Fruit fly (Drosophila melanogaster) whole organism, embryonic: ENCODE measurements around the gene bib.

Source experiments
- Antp ChIP-seq: fragments of 200-800 bp; sonication (Bioruptor generic); optimal IDR thresholded peaks from 3 replicates; lab custom pipeline; 2016; ENCODE audit warnings: missing biosample characterization, missing genetic modification characterization
- Atf3 ChIP-seq: fragments of 200-800 bp; sonication (Bioruptor generic); optimal IDR thresholded peaks from 3 replicates; lab custom pipeline; 2016; ENCODE audit warnings: missing biosample characterization, missing genetic modification characterization
- Bgb ChIP-seq: fragments of 200-800 bp; sonication (Bioruptor generic); IDR thresholded peaks from 2 replicates; pipeline ENCODE4 v1.3.6; 2022; ENCODE audit warnings: missing biosample characterization, missing genetic modification characterization; ENCODE audit not compliant: partially characterized antibody
- CG12219 ChIP-seq: fragments of 200-800 bp; sonication (Bioruptor generic); optimal IDR thresholded peaks from 3 replicates; lab custom pipeline; 2018; ENCODE audit warnings: missing biosample characterization, mild to moderate bottlenecking, missing genetic modification characterization
- CG12744 ChIP-seq: fragments of 200-800 bp; sonication (Bioruptor generic); optimal IDR thresholded peaks from 2 replicates; lab custom pipeline; 2016; ENCODE audit warnings: missing biosample characterization, missing genetic modification characterization
- CG1603 ChIP-seq: fragments of 200-800 bp; sonication (Bioruptor generic); optimal IDR thresholded peaks from 2 replicates; lab custom pipeline; 2019; ENCODE audit warnings: missing biosample characterization, mild to moderate bottlenecking, missing genetic modification characterization, moderate library complexity
- CG16813 ChIP-seq: fragments of 200-800 bp; sonication (Bioruptor generic); IDR thresholded peaks from 3 replicates; pipeline ENCODE4 v1.3.6; 2022; ENCODE audit warnings: missing biosample characterization, missing genetic modification characterization; ENCODE audit not compliant: partially characterized antibody
- CG16863 ChIP-seq: fragments of 200-800 bp; sonication (Bioruptor generic); optimal IDR thresholded peaks from 3 replicates; lab custom pipeline; 2016; ENCODE audit warnings: missing biosample characterization, missing genetic modification characterization
- CG17359 ChIP-seq: fragments of 200-800 bp; sonication (Bioruptor generic); optimal IDR thresholded peaks from 3 replicates; lab custom pipeline; 2018; ENCODE audit warnings: missing biosample characterization, mild to moderate bottlenecking, missing genetic modification characterization, moderate library complexity
- CG30431 ChIP-seq: fragments of 200-800 bp; sonication (Bioruptor generic); optimal IDR thresholded peaks from 2 replicates; lab custom pipeline; 2017; ENCODE audit warnings: missing biosample characterization, missing genetic modification characterization
- CG31224 ChIP-seq: fragments of 200-800 bp; sonication (Bioruptor generic); IDR thresholded peaks from 2 replicates; pipeline ENCODE4 v1.3.6; 2022; ENCODE audit warnings: missing biosample characterization, missing genetic modification characterization
- CG32772 ChIP-seq: fragments of 200-800 bp; sonication (Bioruptor generic); IDR thresholded peaks from 2 replicates; pipeline ENCODE4 v1.3.6; 2022; ENCODE audit warnings: missing biosample characterization, missing genetic modification characterization
- CG3281 ChIP-seq: fragments of 200-800 bp; sonication (Bioruptor generic); optimal IDR thresholded peaks from 3 replicates; lab custom pipeline; 2017; ENCODE audit warnings: missing biosample characterization, mild to moderate bottlenecking, missing genetic modification characterization
- CG34224 ChIP-seq: fragments of 200-800 bp; sonication (Bioruptor generic); IDR thresholded peaks from 3 replicates; pipeline ENCODE4 v1.3.6; 2022; ENCODE audit warnings: missing biosample characterization, missing genetic modification characterization; ENCODE audit not compliant: partially characterized antibody
- CG3726 ChIP-seq: fragments of 200-800 bp; sonication (Bioruptor generic); IDR thresholded peaks from 3 replicates; pipeline ENCODE4, ENCODE4 v1.3.6; 2022; ENCODE audit warnings: missing biosample characterization, missing genetic modification characterization
- CG4282 ChIP-seq: fragments of 200-800 bp; sonication (Bioruptor generic); optimal IDR thresholded peaks from 2 replicates; lab custom pipeline; 2016; ENCODE audit warnings: missing biosample characterization, missing genetic modification characterization
- CG4360 ChIP-seq: fragments of 200-800 bp; sonication (Bioruptor generic); IDR thresholded peaks from 2 replicates; pipeline ENCODE4 v1.3.6; 2022; ENCODE audit warnings: missing biosample characterization, missing genetic modification characterization
- CG4404 ChIP-seq: fragments of 200-800 bp; sonication (Bioruptor generic); IDR thresholded peaks from 2 replicates; pipeline ENCODE4 v1.3.6; 2022; ENCODE audit warnings: missing biosample characterization, missing genetic modification characterization
- CG4424 ChIP-seq: fragments of 200-800 bp; sonication (Bioruptor generic); optimal IDR thresholded peaks from 3 replicates; lab custom pipeline; 2016; ENCODE audit warnings: missing biosample characterization, missing genetic modification characterization
- CG7963 ChIP-seq: fragments of 200-800 bp; sonication (Bioruptor generic); IDR thresholded peaks from 3 replicates; pipeline ENCODE4 v1.3.6; 2022; ENCODE audit warnings: missing biosample characterization, missing genetic modification characterization; ENCODE audit not compliant: partially characterized antibody
- Deaf1 ChIP-seq: fragments of 200-800 bp; optimal IDR thresholded peaks from 3 replicates; lab custom pipeline; 2019; ENCODE audit warnings: missing biosample characterization, mild to moderate bottlenecking, missing genetic modification characterization, moderate library complexity
- Eip74EF ChIP-seq, 2 experiments: fragments of 200-800 bp in 1 of 2; fragments of >200 bp in 1 of 2; sonication (Bioruptor generic) in 1 of 2; optimal IDR thresholded peaks; 2 replicates each; lab custom pipeline; 2017 to 2019; ENCODE audit warnings: missing biosample characterization in 2 of 2, missing genetic modification characterization in 2 of 2, mild to moderate bottlenecking in 1 of 2, moderate library complexity in 1 of 2
- HLH4C ChIP-seq: fragments of 200-800 bp; sonication (Bioruptor generic); IDR thresholded peaks from 3 replicates; pipeline ENCODE4 v1.3.6; 2022; ENCODE audit warnings: missing biosample characterization, missing genetic modification characterization; ENCODE audit not compliant: partially characterized antibody
- HmgZ ChIP-seq: fragments of 200-800 bp; sonication (Bioruptor generic); optimal IDR thresholded peaks from 2 replicates; lab custom pipeline; 2018; ENCODE audit warnings: missing biosample characterization, mild to moderate bottlenecking, missing genetic modification characterization
- Med ChIP-seq: fragments of 200-800 bp; sonication (Bioruptor generic); peaks from one replicate; lab custom pipeline; 2016; ENCODE audit warnings: missing biosample characterization, missing genetic modification characterization, mild to moderate bottlenecking, inconsistent platforms, moderate library complexity
- Mes4 ChIP-seq: fragments of 200-800 bp; sonication (Bioruptor generic); optimal IDR thresholded peaks from 2 replicates; lab custom pipeline; 2016; ENCODE audit warnings: missing biosample characterization, missing genetic modification characterization
- NfI ChIP-seq: fragments of 200-800 bp; sonication (Bioruptor generic); optimal IDR thresholded peaks from 3 replicates; lab custom pipeline; 2018; ENCODE audit warnings: missing biosample characterization, mild to moderate bottlenecking, missing genetic modification characterization, moderate library complexity
- Opbp ChIP-seq: fragments of 200-800 bp; sonication (Bioruptor generic); IDR thresholded peaks from 3 replicates; pipeline ENCODE4 v1.3.6; 2022; ENCODE audit warnings: missing biosample characterization, missing genetic modification characterization; ENCODE audit not compliant: partially characterized antibody
- Ravus ChIP-seq: fragments of 200-800 bp; sonication (Bioruptor generic); IDR thresholded peaks from 2 replicates; pipeline ENCODE4 v1.3.6; 2022; ENCODE audit warnings: missing biosample characterization, missing genetic modification characterization
- Rx ChIP-seq: fragments of 200-800 bp; sonication (Bioruptor generic); IDR thresholded peaks from 2 replicates; pipeline ENCODE4 v1.3.6; 2022; ENCODE audit warnings: missing biosample characterization, missing genetic modification characterization
- Scr ChIP-seq: fragments of 200-800 bp; sonication (Bioruptor generic); IDR thresholded peaks from 2 replicates; pipeline ENCODE4 v1.3.6; 2022; ENCODE audit warnings: missing biosample characterization, missing genetic modification characterization; ENCODE audit not compliant: partially characterized antibody
- Taf1 ChIP-seq: fragments of 200-800 bp; sonication (Bioruptor generic); IDR thresholded peaks from 2 replicates; pipeline ENCODE4 v1.3.6; 2022; ENCODE audit warnings: missing biosample characterization, missing genetic modification characterization
- Xrp1 ChIP-seq: fragments of 200-800 bp; sonication (Bioruptor generic); IDR thresholded peaks from 2 replicates; pipeline ENCODE4 v1.3.6; 2022; ENCODE audit warnings: missing biosample characterization, missing genetic modification characterization
- YL-1 ChIP-seq: fragments of 200-800 bp; sonication (Bioruptor generic); optimal IDR thresholded peaks from 3 replicates; lab custom pipeline; 2017; ENCODE audit warnings: missing biosample characterization, mild to moderate bottlenecking, missing genetic modification characterization
- caup ChIP-seq: fragments of 200-800 bp; sonication (Bioruptor generic); optimal IDR thresholded peaks from 3 replicates; lab custom pipeline; 2017; ENCODE audit warnings: missing biosample characterization, mild to moderate bottlenecking, missing genetic modification characterization, moderate library complexity; ENCODE audit not compliant: severe bottlenecking
- chinmo ChIP-seq: fragments of 200-800 bp; sonication (Bioruptor generic); IDR thresholded peaks from 4 replicates; pipeline ENCODE4 v1.3.6; 2022; ENCODE audit warnings: missing biosample characterization, missing genetic modification characterization; ENCODE audit not compliant: partially characterized antibody
- crp ChIP-seq, 2 experiments: fragments of 200-800 bp; sonication (Bioruptor generic); optimal IDR thresholded peaks; 2 replicates in 1 of 2; 3 replicates in 1 of 2; lab custom pipeline; 2017; ENCODE audit warnings: missing biosample characterization in 2 of 2, missing genetic modification characterization in 2 of 2, mild to moderate bottlenecking in 1 of 2, moderate library complexity in 1 of 2
- danr ChIP-seq: fragments of 200-800 bp; sonication (Bioruptor generic); IDR thresholded peaks from 2 replicates; pipeline ENCODE4 v1.3.6; 2022; ENCODE audit warnings: missing biosample characterization, missing genetic modification characterization
- esg ChIP-seq: fragments of 200-800 bp; sonication (Bioruptor generic); conservative IDR thresholded peaks from 2 replicates; pipeline ENCODE4 v1.3.6; 2022; ENCODE audit warnings: missing biosample characterization, missing genetic modification characterization
- fd64A ChIP-seq: fragments of 200-800 bp; sonication (Bioruptor generic); optimal IDR thresholded peaks from 3 replicates; lab custom pipeline; 2018; ENCODE audit warnings: missing biosample characterization, mild to moderate bottlenecking, missing genetic modification characterization
- gro ChIP-seq: fragments of 200-800 bp; sonication (Bioruptor generic); optimal IDR thresholded peaks from 2 replicates; lab custom pipeline; 2016; ENCODE audit warnings: missing biosample characterization, missing genetic modification characterization
- gsb ChIP-seq: fragments of 200-800 bp; sonication (Bioruptor generic); IDR thresholded peaks from 2 replicates; pipeline ENCODE4 v1.3.6; 2022; ENCODE audit warnings: missing biosample characterization, missing genetic modification characterization
- ind ChIP-seq: fragments of 200-800 bp; sonication (Bioruptor generic); optimal IDR thresholded peaks from 3 replicates; lab custom pipeline; 2016; ENCODE audit warnings: missing biosample characterization, missing genetic modification characterization
- inv ChIP-seq: fragments of 200-800 bp; sonication (Bioruptor generic); IDR thresholded peaks from 2 replicates; pipeline ENCODE4 v1.3.6; 2022; ENCODE audit warnings: missing biosample characterization, missing genetic modification characterization; ENCODE audit not compliant: partially characterized antibody
- mirr ChIP-seq: fragments of 200-800 bp; sonication (Bioruptor generic); optimal IDR thresholded peaks from 3 replicates; lab custom pipeline; 2018; ENCODE audit warnings: missing biosample characterization, mild to moderate bottlenecking, missing genetic modification characterization
- onecut ChIP-seq: fragments of 200-800 bp; sonication (Bioruptor generic); IDR thresholded peaks from 2 replicates; pipeline ENCODE4 v1.3.6; 2022; ENCODE audit warnings: missing biosample characterization, missing genetic modification characterization
- phol ChIP-seq: fragments of 200-800 bp; sonication (Bioruptor generic); optimal IDR thresholded peaks from 3 replicates; lab custom pipeline; 2018; ENCODE audit warnings: missing biosample characterization, mild to moderate bottlenecking, missing genetic modification characterization, moderate library complexity
- ranshi ChIP-seq: fragments of 200-800 bp; sonication (Bioruptor generic); IDR thresholded peaks from 2 replicates; pipeline ENCODE4 v1.3.6; 2022; ENCODE audit warnings: missing biosample characterization, missing genetic modification characterization
- sc ChIP-seq, 3 experiments: fragments of >200 bp in 2 of 3; fragments of 200-800 bp in 1 of 3; sonication (Bioruptor generic) in 1 of 3; optimal IDR thresholded peaks; 2 replicates in 2 of 3; 3 replicates in 1 of 3; lab custom pipeline; 2017; ENCODE audit warnings: mild to moderate bottlenecking in 1 of 3, missing biosample characterization in 1 of 3, missing genetic modification characterization in 1 of 3, missing genetic modification reagents in 1 of 3
- scrt ChIP-seq: fragments of 200-800 bp; sonication (Bioruptor generic); optimal IDR thresholded peaks from 2 replicates; lab custom pipeline; 2018; ENCODE audit warnings: missing biosample characterization, mild to moderate bottlenecking, missing genetic modification characterization, moderate library complexity

Gene bib

dm6 chr2L:10033410-10033809 is 49.0 kb downstream of the bib start (continued):
- no peak for TF ChIP-seq CG34224
- no peak for TF ChIP-seq scrt (GFP tag; lab: Kevin White, UChicago)
- no peak for TF ChIP-seq Med (GFP tag; lab: Kevin White, UChicago)
- TF ChIP-seq gro (GFP tag; lab: Kevin White, UChicago) = no peak
- peak; percentile 55; the same call in 1 of the 2 replicates for TF ChIP-seq Scr (GFP tag; lab: Robert Waterston, UW)
- 0 out of 2 replicates have a peak, but pooled peaks have one; percentile 9 for TF ChIP-seq CG32772 (GFP tag; lab: Robert Waterston, UW)
- no peak for TF ChIP-seq CG4424 (GFP tag; lab: Kevin White, UChicago)
- no peak for TF ChIP-seq CG4360
- TF ChIP-seq CG3726 (GFP tag; lab: Robert Waterston, UW) = no peak
- TF ChIP-seq mirr (GFP tag; lab: Kevin White, UChicago) = no peak
- TF ChIP-seq caup = no peak
- no peak for TF ChIP-seq Atf3 (GFP tag; lab: Kevin White, UChicago)
- no peak for TF ChIP-seq CG17359
- peak; percentile 95 for TF ChIP-seq HLH4C (GFP tag; lab: Robert Waterston, UW)
- peak; percentile 89 for TF ChIP-seq CG7963 (GFP tag; lab: Robert Waterston, UW)
- TF ChIP-seq CG31224 (GFP tag; lab: Robert Waterston, UW) = no peak
- TF ChIP-seq CG30431 (GFP tag; lab: Kevin White, UChicago) = no peak
- no peak for TF ChIP-seq Rx (GFP tag; lab: Robert Waterston, UW)
- TF ChIP-seq HmgZ (tag; lab: Kevin White, UChicago) = no peak
- no peak for TF ChIP-seq CG4404 (GFP tag; lab: Robert Waterston, UW)
- TF ChIP-seq ind = no peak
- TF ChIP-seq CG1603 (tag; lab: Kevin White, UChicago) = peak; percentile 7
- no peak for TF ChIP-seq fd64A (GFP tag; lab: Kevin White, UChicago)
- TF ChIP-seq NfI (GFP tag; lab: Kevin White, UChicago) = no peak
- TF ChIP-seq crp (GFP tag; optimal IDR thresholded peaks at IDR 0.05; lab: Kevin White, UChicago) = no peak
- TF ChIP-seq inv = peak; percentile 20; the same call in 1 of the 2 replicates
- TF ChIP-seq CG16863 (GFP tag; lab: Kevin White, UChicago) = no peak
- TF ChIP-seq CG12219 (GFP tag; lab: Kevin White, UChicago) = no peak
- TF ChIP-seq Mes4 (GFP tag; lab: Kevin White, UChicago) = no peak
- no peak for TF ChIP-seq Eip74EF (GFP tag; optimal IDR thresholded peaks at IDR 0.05; lab: Kevin White, UChicago)
- no peak for TF ChIP-seq Antp (GFP tag; lab: Kevin White, UChicago)
- no peak for TF ChIP-seq esg (GFP tag; lab: Robert Waterston, UW)
- TF ChIP-seq sc (optimal IDR thresholded peaks at IDR 0.05; lab: Kevin White, UChicago) = no peak
- no peak for TF ChIP-seq sc (GFP tag; optimal IDR thresholded peaks at IDR 0.05; lab: Kevin White, UChicago)
- no peak for TF ChIP-seq CG12744 (GFP tag; lab: Kevin White, UChicago)
- TF ChIP-seq danr = no peak
- TF ChIP-seq phol = no peak
- no peak for TF ChIP-seq Xrp1 (GFP tag; lab: Robert Waterston, UW)
- TF ChIP-seq Bgb (GFP tag; lab: Robert Waterston, UW) = peak; percentile 82
- no peak for TF ChIP-seq Deaf1 (tag; lab: Kevin White, UChicago)
- no peak for TF ChIP-seq Ravus
- TF ChIP-seq gsb (GFP tag; lab: Robert Waterston, UW) = no peak
- TF ChIP-seq YL-1 (GFP tag; lab: Kevin White, UChicago) = no peak
- peak; percentile 52; the same call in 1 of the 3 replicates for TF ChIP-seq Opbp (GFP tag; lab: Robert Waterston, UW)
- 0 out of 4 replicates have a peak, but pooled peaks have one; percentile 31 for TF ChIP-seq chinmo (GFP tag; lab: Robert Waterston, UW)
- peak; percentile 78 for TF ChIP-seq CG16813 (GFP tag; lab: Robert Waterston, UW)
- no peak for TF ChIP-seq onecut (GFP tag; lab: Robert Waterston, UW)
- TF ChIP-seq Taf1 = no peak
- TF ChIP-seq ranshi = no peak
- no peak for TF ChIP-seq CG3281
- no peak for TF ChIP-seq CG4282 (GFP tag; lab: Kevin White, UChicago)
